Fruit fly (Drosophila melanogaster) whole organism, pupa: Measurements from ENCODE around the gene homer.

Source experiments
- CG13204 ChIP-seq: fragments of 200-800 bp; sonication (Bioruptor generic); optimal IDR thresholded peaks from 2 replicates; lab custom pipeline; 2018; ENCODE audit warnings: missing biosample characterization, mild to moderate bottlenecking, missing genetic modification characterization, moderate library complexity
- CG15710 ChIP-seq: fragments of 200-800 bp; sonication (Bioruptor generic); optimal IDR thresholded peaks from 2 replicates; lab custom pipeline; 2018; ENCODE audit warnings: missing biosample characterization, mild to moderate bottlenecking, missing genetic modification characterization, moderate library complexity
- CG32121 ChIP-seq: fragments of 200-800 bp; sonication (Bioruptor generic); IDR thresholded peaks from 2 replicates; pipeline ENCODE4 v1.3.6; 2022; ENCODE audit warnings: missing biosample characterization, missing genetic modification characterization
- CG34367 ChIP-seq: fragments of 200-800 bp; sonication (Bioruptor generic); optimal IDR thresholded peaks from 2 replicates; lab custom pipeline; 2018; ENCODE audit warnings: missing biosample characterization, mild to moderate bottlenecking, missing genetic modification characterization
- CG4496 ChIP-seq: fragments of 200-800 bp; sonication (Bioruptor generic); IDR thresholded peaks from 3 replicates; pipeline ENCODE4 v1.3.6; 2022; ENCODE audit warnings: missing biosample characterization, missing genetic modification characterization
- CG8301 ChIP-seq: fragments of 200-800 bp; sonication (Bioruptor generic); optimal IDR thresholded peaks from 2 replicates; lab custom pipeline; 2018; ENCODE audit warnings: missing biosample characterization, mild to moderate bottlenecking, missing genetic modification characterization
- EcR ChIP-seq: fragments of 200-800 bp; sonication (Bioruptor generic); optimal IDR thresholded peaks from 3 replicates; lab custom pipeline; 2019; ENCODE audit warnings: missing biosample characterization, missing genetic modification characterization, mild to moderate bottlenecking, moderate library complexity, missing genetic modification reagents
- Pif1A ChIP-seq: fragments of 200-800 bp; sonication (Bioruptor generic); optimal IDR thresholded peaks from 3 replicates; lab custom pipeline; 2016; ENCODE audit warnings: missing biosample characterization, missing genetic modification characterization
- gl ChIP-seq: fragments of 200-800 bp; sonication (Bioruptor generic); optimal IDR thresholded peaks from 2 replicates; lab custom pipeline; 2018; ENCODE audit warnings: missing biosample characterization, mild to moderate bottlenecking, missing genetic modification characterization
- rn ChIP-seq: fragments of 200-800 bp; sonication (Bioruptor generic); IDR thresholded peaks from 2 replicates; pipeline ENCODE4 v1.3.6; 2022; ENCODE audit warnings: missing biosample characterization, missing genetic modification characterization

- peak; percentile 31 for TF ChIP-seq gl (tag; lab: Kevin White, UChicago)
- TF ChIP-seq EcR (GFP tag; lab: Kevin White, UChicago): peak; percentile 36
- TF ChIP-seq CG4496 (GFP tag; lab: Robert Waterston, UW): peak; percentile 63; the same call in 2 of the 3 replicates
- peak; percentile 39 for TF ChIP-seq CG13204
- no peak for TF ChIP-seq CG34367 (tag; lab: Kevin White, UChicago)
- no peak for TF ChIP-seq CG15710 (tag; lab: Kevin White, UChicago)
- no peak for TF ChIP-seq CG8301 (tag; lab: Kevin White, UChicago)
- TF ChIP-seq CG32121: no peak
- TF ChIP-seq Pif1A (GFP tag; lab: Kevin White, UChicago): no peak
- no peak for TF ChIP-seq rn (GFP tag; lab: Robert Waterston, UW)
Observed at dm6 chr2L:6708997-6709662, 14.0 kb downstream of the homer start, which contains the start of gene Tsp.
